Fruit fly (Drosophila melanogaster): ENCODE data around the gene CG15812.

Gene CG15812

DNA sequence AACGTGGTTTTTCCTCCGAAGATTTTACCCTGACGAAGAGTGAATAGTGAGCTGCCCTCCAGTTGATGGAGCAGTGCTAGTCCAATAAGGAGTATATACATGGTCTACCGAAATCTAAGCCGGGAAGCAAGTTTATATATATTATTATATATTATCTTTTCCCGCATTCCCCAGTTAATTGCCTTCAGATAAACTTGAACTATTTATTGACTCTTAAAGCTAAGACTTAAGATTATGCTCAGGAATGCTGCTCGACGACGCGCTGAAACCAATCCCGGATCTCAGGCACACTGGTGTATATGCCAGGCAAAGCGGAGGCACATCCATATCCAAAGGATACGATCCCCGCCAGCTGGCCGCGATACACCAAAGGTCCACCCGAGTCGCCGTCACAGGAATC lies 45.6 kb downstream of the CG15812 start, which contains the start of gene CG32277:
Gene CG32277 (minus strand): TSS at position 101 of the 400 bp plus-strand sequence.
- TF ChIP-seq Snoo (tag; optimal IDR thresholded peaks at IDR 0.05) (no peak), CG8159 (tag; optimal IDR thresholded peaks at IDR 0.05) (no peak), rn (GFP tag; IDR thresholded peaks at IDR 0.05) (no peak), CG13204 (GFP tag; optimal IDR thresholded peaks at IDR 0.05) (no peak), CG32121 (GFP tag; IDR thresholded peaks at IDR 0.05) (no peak), CG9948 (tag; optimal IDR thresholded peaks at IDR 0.05) (no peak), CG8301 (tag; optimal IDR thresholded peaks at IDR 0.05) (no peak), Pif1A (GFP tag; optimal IDR thresholded peaks at IDR 0.05) (no peak), CG15710 (tag; optimal IDR thresholded peaks at IDR 0.05) (no peak), CG34367 (tag; optimal IDR thresholded peaks at IDR 0.05) (no peak), CG17806 (tag; optimal IDR thresholded peaks at IDR 0.05) (no peak), fd96Ca (GFP tag; IDR thresholded peaks at IDR 0.05) (no peak), EcR (GFP tag; optimal IDR thresholded peaks at IDR 0.05) (no peak), gl (tag; optimal IDR thresholded peaks at IDR 0.05) (no peak), CG4496 (GFP tag; IDR thresholded peaks at IDR 0.05) (no peak), CG14655 (GFP tag; optimal IDR thresholded peaks at IDR 0.05) (no peak)

DNA sequence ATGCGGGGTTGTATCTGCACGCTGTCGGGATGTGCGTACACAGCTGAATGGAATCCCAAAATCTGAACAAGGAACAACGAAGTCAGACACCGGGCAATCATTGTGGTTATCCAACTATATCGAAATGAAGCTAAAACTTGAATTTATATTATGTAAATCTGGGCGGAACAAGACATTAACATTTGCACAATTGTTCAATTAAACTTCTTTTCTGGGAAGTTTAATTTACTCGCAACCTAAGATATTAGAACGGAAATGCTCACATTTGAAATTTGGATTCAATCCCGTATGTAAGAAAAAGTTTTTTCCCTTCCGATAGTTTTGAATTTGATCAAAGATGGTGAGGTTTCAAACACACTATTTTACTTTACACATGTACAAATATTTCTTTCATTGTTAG lies 46.5 kb downstream of the CG15812 start, which contains the start of gene CG33160:
Gene CG33160 (minus strand): TSS at position 101 of the 400 bp plus-strand sequence.
- TF ChIP-seq CG4496 (GFP tag; IDR thresholded peaks at IDR 0.05) (no peak), CG13204 (GFP tag; optimal IDR thresholded peaks at IDR 0.05) (no peak), CG9948 (tag; optimal IDR thresholded peaks at IDR 0.05) (no peak)

DNA sequence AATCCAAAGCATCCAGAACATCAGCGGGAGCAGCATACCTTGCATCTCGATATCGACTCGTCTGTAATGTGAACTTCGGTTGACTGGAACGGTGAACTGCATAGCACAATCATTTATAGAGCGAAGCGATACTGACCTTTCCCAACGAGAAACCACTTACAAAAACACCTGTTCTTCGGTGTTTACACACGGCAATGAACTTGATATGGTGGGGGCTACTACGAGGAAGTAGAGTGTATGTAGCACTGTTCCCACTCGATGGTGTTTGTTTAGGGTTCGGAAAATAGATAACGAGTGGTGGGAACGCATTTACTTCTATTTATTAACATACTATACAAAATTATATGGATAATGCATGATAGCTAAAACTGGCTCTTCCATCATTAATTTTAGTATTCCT lies 49.1 kb downstream of the CG15812 start, which contains the start of the genes CG32269 and CG32270:
Gene CG32269 (minus strand): TSS at position 91 of the 400 bp plus-strand sequence.
Gene CG32270 (minus strand): TSS at position 91 of the 400 bp plus-strand sequence.
- TF ChIP-seq Pif1A (GFP tag; optimal IDR thresholded peaks at IDR 0.05) (no peak), CG10348 (GFP tag; IDR thresholded peaks at IDR 0.05) (no peak), CG9948 (tag; optimal IDR thresholded peaks at IDR 0.05) (no peak), Pif1B (GFP tag; optimal IDR thresholded peaks at IDR 0.05) (no peak), CG15710 (tag; optimal IDR thresholded peaks at IDR 0.05) (no peak), CG13204 (GFP tag; optimal IDR thresholded peaks at IDR 0.05) (no peak), gl (tag; optimal IDR thresholded peaks at IDR 0.05) (no peak), EcR (GFP tag; optimal IDR thresholded peaks at IDR 0.05) (no peak), CG8301 (tag; optimal IDR thresholded peaks at IDR 0.05) (no peak), fd96Ca (GFP tag; IDR thresholded peaks at IDR 0.05) (no peak)

Data from whole organism, pupa.